Fruit fly (Drosophila melanogaster): ENCODE data around the gene Sarm.

Gene Sarm

DNA sequence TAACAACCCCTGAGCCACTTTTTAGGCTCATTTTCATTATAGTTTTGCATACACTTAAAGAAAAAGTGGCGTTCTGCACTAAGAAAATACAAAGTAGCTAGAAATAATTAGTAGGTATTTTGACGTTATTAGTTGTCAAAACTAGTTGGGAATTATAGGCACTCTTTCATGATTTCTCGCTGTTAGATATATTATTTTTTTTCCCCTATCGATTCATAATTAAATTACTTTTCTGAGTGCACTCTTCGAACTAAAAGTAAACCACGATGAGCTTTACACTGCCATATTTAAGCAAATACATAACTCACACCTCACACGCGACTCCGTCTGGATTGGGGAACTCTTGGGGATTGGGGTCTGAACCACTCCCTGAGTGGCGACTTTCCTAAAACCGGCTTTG lies 9.0 kb downstream of the Sarm start (continued):
- peak; percentile 36 for TF ChIP-seq Hmr (GFP tag; optimal IDR thresholded peaks at IDR 0.05)
- TF ChIP-seq tna (GFP tag; IDR thresholded peaks at IDR 0.05; ENCODE audit: partially characterized antibody), result no peak
- peak; percentile 32 for TF ChIP-seq CG7556 (GFP tag; optimal IDR thresholded peaks at IDR 0.05)
- no peak for TF ChIP-seq Hsf (GFP tag; optimal IDR thresholded peaks at IDR 0.05)
- no peak for TF ChIP-seq Myb (GFP tag; optimal IDR thresholded peaks at IDR 0.05)
- peak; percentile 6 for TF ChIP-seq Ets97D (GFP tag; optimal IDR thresholded peaks at IDR 0.05)
- peak; percentile 56; the same call in 2 of the 3 replicates for TF ChIP-seq Aef1 (GFP tag; IDR thresholded peaks at IDR 0.05)
- no peak for TF ChIP-seq eyg (GFP tag; optimal IDR thresholded peaks at IDR 0.05)
- TF ChIP-seq Mes4 (GFP tag; optimal IDR thresholded peaks at IDR 0.05), result no peak
- TF ChIP-seq p53 (GFP tag; optimal IDR thresholded peaks at IDR 0.05), result no peak
- no peak for TF ChIP-seq corto (GFP tag; optimal IDR thresholded peaks at IDR 0.05)
- peak; percentile 88 for TF ChIP-seq CG11504 (tag; optimal IDR thresholded peaks at IDR 0.05)
- TF ChIP-seq pho (GFP tag; optimal IDR thresholded peaks at IDR 0.05), result peak; percentile 3
- peak; percentile 56; the same call in 1 of the 2 replicates for TF ChIP-seq CG17328 (GFP tag; IDR thresholded peaks at IDR 0.05)
- TF ChIP-seq Sox100B (GFP tag; optimal IDR thresholded peaks at IDR 0.05), result peak; percentile 62
- TF ChIP-seq CG7839 (tag; optimal IDR thresholded peaks at IDR 0.05), result peak; percentile 81
- peak; percentile 16 for TF ChIP-seq CG8388 (GFP tag; optimal IDR thresholded peaks at IDR 0.05)
- TF ChIP-seq btn (GFP tag; optimal IDR thresholded peaks at IDR 0.05), result no peak
- TF ChIP-seq caup (GFP tag; optimal IDR thresholded peaks at IDR 0.05; ENCODE audit: severe bottlenecking), result peak; percentile 28
- no peak for TF ChIP-seq TFAM (GFP tag; optimal IDR thresholded peaks at IDR 0.05)
- peak; percentile 37 for TF ChIP-seq gro (GFP tag; optimal IDR thresholded peaks at IDR 0.05)
- no peak for TF ChIP-seq cad (GFP tag; optimal IDR thresholded peaks at IDR 0.05)
- TF ChIP-seq CG11398 (GFP tag; optimal IDR thresholded peaks at IDR 0.05), result no peak
- peak; percentile 54; the same call in 1 of the 2 replicates for TF ChIP-seq lmd (GFP tag; IDR thresholded peaks at IDR 0.05)
- TF ChIP-seq Opbp (GFP tag; IDR thresholded peaks at IDR 0.05; ENCODE audit: partially characterized antibody), result no peak
- TF ChIP-seq HmgD (GFP tag; optimal IDR thresholded peaks at IDR 0.05), result no peak
- no peak for TF ChIP-seq her (GFP tag; optimal IDR thresholded peaks at IDR 0.05)
- peak; percentile 56; the same call in 1 of the 2 replicates for TF ChIP-seq CG32772 (GFP tag; IDR thresholded peaks at IDR 0.05)
- TF ChIP-seq CG3407 (GFP tag; optimal IDR thresholded peaks at IDR 0.05), result no peak
- peak; percentile 76 for TF ChIP-seq CG31441 (GFP tag; IDR thresholded peaks at IDR 0.05)
- peak; percentile 78; the same call in 1 of the 2 replicates for TF ChIP-seq ranshi (GFP tag; IDR thresholded peaks at IDR 0.05)
- TF ChIP-seq amos (GFP tag; IDR thresholded peaks at IDR 0.05; ENCODE audit: partially characterized antibody), result no peak
- peak; percentile 81 for TF ChIP-seq CG32532 (GFP tag; IDR thresholded peaks at IDR 0.05)
- no peak for TF ChIP-seq trh (GFP tag; optimal IDR thresholded peaks at IDR 0.05)
- peak; percentile 4 for TF ChIP-seq CG17385 (GFP tag; optimal IDR thresholded peaks at IDR 0.05)
- TF ChIP-seq pum (GFP tag; optimal IDR thresholded peaks at IDR 0.05), result peak; percentile 54
- no peak for TF ChIP-seq tio (GFP tag; optimal IDR thresholded peaks at IDR 0.05)
- TF ChIP-seq Dip3 (GFP tag; optimal IDR thresholded peaks at IDR 0.05), result peak; percentile 30
- peak; percentile 64; the same call in 1 of the 2 replicates for TF ChIP-seq CG11696 (GFP tag; IDR thresholded peaks at IDR 0.05)
- TF ChIP-seq CG18262 (tag; optimal IDR thresholded peaks at IDR 0.05), result peak; percentile 79
- peak; percentile 31 for TF ChIP-seq Usf (GFP tag; optimal IDR thresholded peaks at IDR 0.05)
- TF ChIP-seq hth (optimal IDR thresholded peaks at IDR 0.05), result no peak
- TF ChIP-seq Hr39 (optimal IDR thresholded peaks at IDR 0.05), result no peak
- no peak for TF ChIP-seq sd (tag; optimal IDR thresholded peaks at IDR 0.05)
- TF ChIP-seq Gug (GFP tag; IDR thresholded peaks at IDR 0.05), result 0 out of 4 replicates have a peak, but pooled peaks have one; percentile 3
- TF ChIP-seq MESR4 (GFP tag; optimal IDR thresholded peaks at IDR 0.05), result no peak
- TF ChIP-seq CkIIα-i1 (GFP tag; IDR thresholded peaks at IDR 0.05), result no peak
- TF ChIP-seq ssp (GFP tag; IDR thresholded peaks at IDR 0.05), result peak; percentile 50; the same call in 1 of the 2 replicates
- no peak for TF ChIP-seq hbn (GFP tag; IDR thresholded peaks at IDR 0.05; ENCODE audit: partially characterized antibody)
- no peak for TF ChIP-seq knrl (GFP tag; IDR thresholded peaks at IDR 0.05; ENCODE audit: partially characterized antibody)
- TF ChIP-seq CG4617 (GFP tag; optimal IDR thresholded peaks at IDR 0.05; ENCODE audit: borderline replicate concordance), result no peak
- TF ChIP-seq CG18011 (GFP tag; optimal IDR thresholded peaks at IDR 0.05), result no peak

All from whole organism, embryonic.